Fruit fly (Drosophila melanogaster): ENCODE data around the gene Gdh.

dm6 chr3R:23933430-23933683 lies 9.5 kb downstream of the Gdh start, which contains the start of gene RpS19b:
- no peak for TF ChIP-seq CG9705 (GFP tag; optimal IDR thresholded peaks at IDR 0.05)
- no peak for TF ChIP-seq usp (GFP tag; optimal IDR thresholded peaks at IDR 0.05)
- no peak for TF ChIP-seq rgr (GFP tag; optimal IDR thresholded peaks at IDR 0.05)
- no peak for TF ChIP-seq Dif (GFP tag; optimal IDR thresholded peaks at IDR 0.05; ENCODE audit: partially characterized antibody)

All from whole organism, wandering third instar larva.